Worm (Caenorhabditis elegans) whole organism, L4 larva: Measurements from ENCODE around the gene sprp-4.

Source experiments
- F10B5.3 ChIP-seq: sonication (generic microtip); optimal IDR thresholded peaks from 2 replicates; lab custom pipeline; 2016; ENCODE audit warnings: mild to moderate bottlenecking, missing genetic modification characterization, missing compliant biosample characterization
- F37D6.2 ChIP-seq: sonication (generic microtip); optimal IDR thresholded peaks from 2 replicates; lab custom pipeline; 2016; ENCODE audit warnings: mild to moderate bottlenecking, missing genetic modification characterization, missing compliant biosample characterization
- F44E2.7 ChIP-seq: fragments of 200-800 bp; sonication (Bioruptor generic); IDR thresholded peaks from 2 replicates; pipeline ENCODE4 v2.1.2; 2022; ENCODE audit warnings: missing genetic modification characterization, missing compliant biosample characterization
- T26A8.4 ChIP-seq: fragments of 200-800 bp; sonication (Bioruptor generic); IDR thresholded peaks from 2 replicates; pipeline ENCODE4 v1.3.6; 2022; ENCODE audit warnings: missing genetic modification characterization, missing compliant biosample characterization
- Y105C5A.15 ChIP-seq: fragments of 200-800 bp; sonication (Bioruptor generic); IDR thresholded peaks from 2 replicates; pipeline ENCODE4 v1.3.6; 2022; ENCODE audit warnings: missing genetic modification characterization, missing compliant biosample characterization
- Y5F2A.4 ChIP-seq: fragments of 200-800 bp; sonication (Bioruptor generic); optimal IDR thresholded peaks from 2 replicates; lab custom pipeline; 2018; ENCODE audit warnings: mild to moderate bottlenecking, missing genetic modification characterization, missing compliant biosample characterization
- ZK546.5 ChIP-seq, 2 experiments: sonication (generic microtip); optimal IDR thresholded peaks; 2 replicates each; lab custom pipeline; 2017; ENCODE audit warnings: missing biosample characterization in 2 of 2, missing genetic modification characterization in 2 of 2
- aha-1 ChIP-seq: fragments of 150-350 bp; peaks from one replicate; lab custom pipeline; 2014; ENCODE audit warnings: missing biosample characterization, missing genetic modification characterization
- attf-4 ChIP-seq: sonication (generic microtip); optimal IDR thresholded peaks from 3 replicates; lab custom pipeline; 2017; ENCODE audit warnings: missing biosample characterization, missing genetic modification characterization
- ceh-28 ChIP-seq: fragments of 150-350 bp; optimal IDR thresholded peaks from 2 replicates; lab custom pipeline; 2014; ENCODE audit warnings: missing biosample characterization, missing genetic modification reagents, missing genetic modification characterization
- ceh-32 ChIP-seq: sonication (generic microtip); optimal IDR thresholded peaks from 2 replicates; lab custom pipeline; 2016; ENCODE audit warnings: mild to moderate bottlenecking, missing genetic modification characterization, missing compliant biosample characterization; ENCODE audit not compliant: poor library complexity
- ceh-62 ChIP-seq: sonication (generic microtip); optimal IDR thresholded peaks from 2 replicates; lab custom pipeline; 2017; ENCODE audit warnings: missing biosample characterization, missing genetic modification characterization
- ctbp-1 ChIP-seq: fragments of 200-800 bp; sonication (Bioruptor generic); IDR thresholded peaks from 2 replicates; pipeline ENCODE4 v1.3.6; 2022; ENCODE audit warnings: missing genetic modification reagents, missing genetic modification characterization, missing compliant biosample characterization
- dmd-6 ChIP-seq: fragments of 200-800 bp; sonication (Bioruptor generic); IDR thresholded peaks from 2 replicates; pipeline ENCODE4 v1.3.6; 2022; ENCODE audit warnings: missing genetic modification reagents, missing genetic modification characterization, missing compliant biosample characterization
- duxl-1 ChIP-seq: sonication (generic microtip); optimal IDR thresholded peaks from 2 replicates; lab custom pipeline; 2016; ENCODE audit warnings: mild to moderate bottlenecking, missing genetic modification characterization, moderate library complexity, missing compliant biosample characterization; ENCODE audit not compliant: poor library complexity
- dve-1 ChIP-seq: sonication (generic microtip); optimal IDR thresholded peaks from 2 replicates; lab custom pipeline; 2017; ENCODE audit warnings: antibody characterized with exemption, mild to moderate bottlenecking, missing genetic modification characterization, missing compliant biosample characterization; ENCODE audit not compliant: insufficient read depth
- egl-43 ChIP-seq: fragments of 200-800 bp; sonication (Bioruptor generic); IDR thresholded peaks from 2 replicates; pipeline ENCODE4 v1.3.6; 2022; ENCODE audit warnings: missing genetic modification reagents, missing genetic modification characterization, missing compliant biosample characterization
- gei-8 ChIP-seq: fragments of 200-800 bp; sonication (Bioruptor generic); optimal IDR thresholded peaks from 2 replicates; lab custom pipeline; 2018; ENCODE audit warnings: mild to moderate bottlenecking, missing genetic modification characterization, missing compliant biosample characterization
- jun-1 ChIP-seq: fragments of 150-350 bp; optimal IDR thresholded peaks from 2 replicates; lab custom pipeline; 2014; ENCODE audit warnings: missing biosample characterization, missing genetic modification reagents, missing genetic modification characterization
- lin-1 ChIP-seq: fragments of 200-800 bp; sonication (Bioruptor generic); IDR thresholded peaks from 2 replicates; pipeline ENCODE4 v1.3.6; 2022; ENCODE audit warnings: missing genetic modification reagents, missing genetic modification characterization, missing compliant biosample characterization
- lin-13 ChIP-seq: fragments of 150-350 bp; optimal IDR thresholded peaks from 2 replicates; lab custom pipeline; 2014; ENCODE audit warnings: missing biosample characterization, missing genetic modification reagents, missing genetic modification characterization
- lin-15B ChIP-seq: fragments of 150-350 bp; sonication (generic microtip); optimal IDR thresholded peaks from 3 replicates; lab custom pipeline; 2014; ENCODE audit warnings: missing biosample characterization, missing genetic modification characterization
- lin-38 ChIP-seq: fragments of 200-800 bp; sonication (Bioruptor generic); IDR thresholded peaks from 2 replicates; pipeline ENCODE4 v1.3.6; 2022; ENCODE audit warnings: missing genetic modification reagents, missing genetic modification characterization, missing compliant biosample characterization
- lin-39 ChIP-seq: fragments of 150-350 bp; optimal IDR thresholded peaks from 2 replicates; lab custom pipeline; 2014; ENCODE audit warnings: missing biosample characterization, missing genetic modification reagents, missing genetic modification characterization
- lsy-2 ChIP-seq, 2 experiments: fragments of 150-350 bp in 1 of 2; sonication (generic microtip) in 1 of 2; optimal IDR thresholded peaks; 2 replicates each; lab custom pipeline; 2014 to 2017; ENCODE audit warnings: missing biosample characterization in 2 of 2, missing genetic modification characterization in 2 of 2
- madf-5 ChIP-seq, 2 experiments: fragments of 200-800 bp; sonication (Bioruptor generic); IDR thresholded peaks; 2 replicates each; pipeline ENCODE4 v1.3.6; 2022; ENCODE audit warnings: missing compliant biosample characterization in 2 of 2, missing genetic modification characterization in 2 of 2
- madf-9 ChIP-seq: fragments of 200-800 bp; sonication (Bioruptor generic); conservative IDR thresholded peaks from 2 replicates; pipeline ENCODE4 v1.3.6; 2022; ENCODE audit warnings: missing genetic modification reagents, missing genetic modification characterization, missing compliant biosample characterization
- mdt-29 ChIP-seq: fragments of 200-800 bp; sonication (Bioruptor generic); IDR thresholded peaks from 2 replicates; pipeline ENCODE4 v1.3.6; 2022; ENCODE audit warnings: missing genetic modification reagents, missing genetic modification characterization, missing compliant biosample characterization
- mep-1 ChIP-seq: fragments of 150-350 bp; sonication (generic microtip); optimal IDR thresholded peaks from 3 replicates; lab custom pipeline; 2014; ENCODE audit warnings: missing biosample characterization, missing genetic modification characterization
- mxl-2 ChIP-seq: fragments of 200-800 bp; sonication (Bioruptor generic); conservative IDR thresholded peaks from 2 replicates; pipeline ENCODE4 v1.3.6; 2022; ENCODE audit warnings: missing genetic modification reagents, missing genetic modification characterization, missing compliant biosample characterization
- mxl-3 ChIP-seq: fragments of 200-800 bp; sonication (Bioruptor generic); optimal IDR thresholded peaks from 2 replicates; lab custom pipeline; 2018; ENCODE audit warnings: mild to moderate bottlenecking, missing genetic modification characterization, missing compliant biosample characterization
- nhr-111 ChIP-seq: fragments of 200-800 bp; sonication (Bioruptor generic); optimal IDR thresholded peaks from 2 replicates; lab custom pipeline; 2018; ENCODE audit warnings: mild to moderate bottlenecking, missing genetic modification characterization, missing compliant biosample characterization
- nhr-25 ChIP-seq: sonication (generic microtip); optimal IDR thresholded peaks from 2 replicates; lab custom pipeline; 2017; ENCODE audit warnings: missing genetic modification characterization, mild to moderate bottlenecking, missing compliant biosample characterization, antibody characterized with exemption, moderate library complexity, borderline replicate concordance; ENCODE audit not compliant: insufficient read depth
- nhr-48 ChIP-seq: sonication (generic microtip); optimal IDR thresholded peaks from 2 replicates; lab custom pipeline; 2016; ENCODE audit warnings: mild to moderate bottlenecking, missing genetic modification characterization, missing compliant biosample characterization
- nhr-6 ChIP-seq: fragments of 150-350 bp; optimal IDR thresholded peaks from 2 replicates; lab custom pipeline; 2014; ENCODE audit warnings: missing biosample characterization, missing genetic modification characterization
- nhr-76 ChIP-seq: fragments of 150-350 bp; optimal IDR thresholded peaks from 2 replicates; lab custom pipeline; 2014; ENCODE audit warnings: missing biosample characterization, missing genetic modification characterization
- nhr-77 ChIP-seq: fragments of 150-350 bp; optimal IDR thresholded peaks from 2 replicates; lab custom pipeline; 2014; ENCODE audit warnings: missing biosample characterization, missing genetic modification characterization
- php-3 ChIP-seq: fragments of 200-800 bp; sonication (Bioruptor generic); IDR thresholded peaks from 2 replicates; pipeline ENCODE4 v1.3.6; 2022; ENCODE audit warnings: missing genetic modification reagents, missing genetic modification characterization, missing compliant biosample characterization
- rbr-2 ChIP-seq: sonication (generic microtip); optimal IDR thresholded peaks from 2 replicates; lab custom pipeline; 2016; ENCODE audit warnings: missing genotype, missing genetic modification characterization, missing compliant biosample characterization
- saeg-2 ChIP-seq: fragments of 200-800 bp; sonication (Bioruptor generic); IDR thresholded peaks from 2 replicates; pipeline ENCODE4 v1.3.6; 2022; ENCODE audit warnings: missing genetic modification reagents, missing genetic modification characterization, missing compliant biosample characterization
- sdz-12 ChIP-seq: fragments of 200-800 bp; sonication (Bioruptor generic); optimal IDR thresholded peaks from 2 replicates; lab custom pipeline; 2018; ENCODE audit warnings: mild to moderate bottlenecking, missing genetic modification characterization, missing compliant biosample characterization
- set-16 ChIP-seq: fragments of 200-800 bp; sonication (Bioruptor generic); IDR thresholded peaks from 2 replicates; pipeline ENCODE4 v1.3.6; 2022; ENCODE audit warnings: missing genetic modification reagents, missing genetic modification characterization, missing compliant biosample characterization
- skn-1 ChIP-seq: fragments of 150-350 bp; optimal IDR thresholded peaks from 2 replicates; lab custom pipeline; 2014; ENCODE audit warnings: missing biosample characterization, missing genetic modification characterization
- spr-3 ChIP-seq: fragments of 200-800 bp; sonication (Bioruptor generic); optimal IDR thresholded peaks from 2 replicates; lab custom pipeline; 2018; ENCODE audit warnings: mild to moderate bottlenecking, missing genetic modification characterization, missing compliant biosample characterization
- unc-39 ChIP-seq: sonication (generic microtip); optimal IDR thresholded peaks from 2 replicates; lab custom pipeline; 2017; ENCODE audit warnings: missing biosample characterization, missing genetic modification characterization
- unc-62 ChIP-seq, 3 experiments: fragments of 150-350 bp in 1 of 3; sonication (generic microtip); optimal IDR thresholded peaks in 2 of 3; peaks in 1 of 3; 1 replicate in 1 of 3; 2 replicates in 2 of 3; lab custom pipeline; 2014 to 2017; ENCODE audit warnings: missing biosample characterization in 3 of 3, missing genetic modification characterization in 3 of 3, missing genetic modification reagents in 3 of 3, missing genotype in 1 of 3
- vab-7 ChIP-seq: fragments of 200-800 bp; sonication (Bioruptor generic); IDR thresholded peaks from 2 replicates; pipeline ENCODE4 v1.3.6; 2022; ENCODE audit warnings: missing genetic modification reagents, missing genetic modification characterization, missing compliant biosample characterization
- zag-1 ChIP-seq: fragments of 150-350 bp; optimal IDR thresholded peaks from 2 replicates; lab custom pipeline; 2014; ENCODE audit warnings: missing biosample characterization, missing genetic modification characterization
- zfp-2 ChIP-seq: sonication (generic microtip); optimal IDR thresholded peaks from 2 replicates; lab custom pipeline; 2016; ENCODE audit warnings: mild to moderate bottlenecking, missing genetic modification characterization, missing compliant biosample characterization
- zip-11 ChIP-seq: fragments of 200-800 bp; sonication (Bioruptor generic); IDR thresholded peaks from 2 replicates; pipeline ENCODE4 v1.3.6; 2022; ENCODE audit warnings: missing genetic modification characterization, missing compliant biosample characterization
- ztf-11 ChIP-seq: fragments of 150-350 bp; optimal IDR thresholded peaks from 2 replicates; lab custom pipeline; 2014; ENCODE audit warnings: missing biosample characterization, missing genetic modification characterization

sprp-4 gene

ce11 chrX:8817929-8818328 lies 35.5 kb downstream of the sprp-4 start:
- peak; percentile 37; the same call in 1 of the 2 replicates for TF ChIP-seq madf-9 (GFP tag; lab: Robert Waterston, UW)
- no peak for TF ChIP-seq ctbp-1
- no peak for TF ChIP-seq F10B5.3 (tag; lab: Kevin White, UChicago)
- no peak for TF ChIP-seq lin-39 (tag; lab: Kevin White, UChicago)
- peak; percentile 34; the same call in 1 of the 2 replicates for TF ChIP-seq lin-38 (GFP tag; lab: Robert Waterston, UW)
- TF ChIP-seq saeg-2, result no peak
- no peak for TF ChIP-seq ceh-32 (tag; lab: Kevin White, UChicago)
- peak; percentile 81; the same call in 1 of the 2 replicates for TF ChIP-seq Y105C5A.15 (GFP tag; lab: Robert Waterston, UW)
- TF ChIP-seq rbr-2 (tag; lab: Kevin White, UChicago), result no peak
- TF ChIP-seq jun-1 (tag; lab: Kevin White, UChicago), result no peak
- no peak for TF ChIP-seq nhr-48
- TF ChIP-seq dve-1 (tag; lab: Kevin White, UChicago), result peak; percentile 57
- TF ChIP-seq spr-3, result no peak
- no peak for TF ChIP-seq ceh-28 (tag; lab: Kevin White, UChicago)
- TF ChIP-seq nhr-6 (tag; lab: Kevin White, UChicago), result peak; percentile 6
- no peak for TF ChIP-seq lsy-2 (tag; optimal IDR thresholded peaks at IDR 0.05; lab: Kevin White, UChicago)
- no peak for TF ChIP-seq set-16 (GFP tag; lab: Robert Waterston, UW)
- no peak for TF ChIP-seq aha-1 (tag; lab: Kevin White, UChicago)
- peak; percentile 78 for TF ChIP-seq egl-43 (GFP tag; lab: Robert Waterston, UW)
- TF ChIP-seq nhr-25 (tag; lab: Kevin White, UChicago), result no peak
- no peak for TF ChIP-seq ZK546.5 (tag; optimal IDR thresholded peaks at IDR 0.05; lab: Kevin White, UChicago)
- TF ChIP-seq Y5F2A.4 (GFP tag; lab: Kevin White, UChicago), result no peak
- no peak for TF ChIP-seq T26A8.4 (GFP tag; lab: Robert Waterston, UW)
- no peak for TF ChIP-seq lin-15B
- no peak for TF ChIP-seq sdz-12 (GFP tag; lab: Kevin White, UChicago)
- TF ChIP-seq vab-7 (GFP tag; lab: Robert Waterston, UW), result peak; percentile 61; the same call in 1 of the 2 replicates
- no peak for TF ChIP-seq mxl-3 (GFP tag; lab: Kevin White, UChicago)
- 0 out of 2 replicates have a peak, but pooled peaks have one; percentile 41 for TF ChIP-seq php-3 (GFP tag; lab: Robert Waterston, UW)
- no peak for TF ChIP-seq zfp-2 (tag; lab: Kevin White, UChicago)
- peak; percentile 23 for TF ChIP-seq gei-8 (GFP tag; lab: Kevin White, UChicago)
- TF ChIP-seq attf-4 (tag; lab: Kevin White, UChicago), result no peak
- no peak for TF ChIP-seq nhr-111 (GFP tag; lab: Kevin White, UChicago)
- no peak for TF ChIP-seq nhr-76 (tag; lab: Kevin White, UChicago)
- no peak for TF ChIP-seq zip-11
- no peak for TF ChIP-seq unc-62 (GFP tag; optimal IDR thresholded peaks at IDR 0.05 in 1 of 2; lab: Kevin White, UChicago)
- TF ChIP-seq unc-62 (tag; optimal IDR thresholded peaks at IDR 0.05; lab: Kevin White, UChicago), result no peak
- peak; percentile 89; the same call in 1 of the 2 replicates for TF ChIP-seq F44E2.7 (GFP tag; lab: Robert Waterston, UW)
- TF ChIP-seq lin-1 (GFP tag; lab: Robert Waterston, UW), result peak; percentile 35; the same call in 1 of the 2 replicates
- no peak for TF ChIP-seq skn-1 (tag; lab: Kevin White, UChicago)
- no peak for TF ChIP-seq mdt-29 (GFP tag; lab: Robert Waterston, UW)
- TF ChIP-seq ceh-62, result no peak
- peak; percentile 23 for TF ChIP-seq mep-1
- TF ChIP-seq ztf-11 (tag; lab: Kevin White, UChicago), result no peak
- TF ChIP-seq nhr-77 (tag; lab: Kevin White, UChicago), result peak; percentile 27
- TF ChIP-seq F37D6.2 (tag; lab: Kevin White, UChicago), result no peak
- TF ChIP-seq lin-13 (GFP tag; lab: Kevin White, UChicago), result no peak
- TF ChIP-seq unc-39, result no peak
- TF ChIP-seq madf-5 (GFP tag; IDR thresholded peaks at IDR 0.05; lab: Robert Waterston, UW), result no peak
- TF ChIP-seq duxl-1 (tag; lab: Kevin White, UChicago), result no peak
- TF ChIP-seq mxl-2 (GFP tag; lab: Robert Waterston, UW), result peak; percentile 34; the same call in 1 of the 2 replicates
- peak; percentile 47 for TF ChIP-seq dmd-6 (GFP tag; lab: Robert Waterston, UW)
- no peak for TF ChIP-seq zag-1 (tag; lab: Kevin White, UChicago)
